Fruit fly (Drosophila melanogaster): ENCODE data around the gene Lsm12a.
A peak's percentile ranks its signal among the peaks of the same experiment; 100 is the strongest.

Lsm12a gene

DNA sequence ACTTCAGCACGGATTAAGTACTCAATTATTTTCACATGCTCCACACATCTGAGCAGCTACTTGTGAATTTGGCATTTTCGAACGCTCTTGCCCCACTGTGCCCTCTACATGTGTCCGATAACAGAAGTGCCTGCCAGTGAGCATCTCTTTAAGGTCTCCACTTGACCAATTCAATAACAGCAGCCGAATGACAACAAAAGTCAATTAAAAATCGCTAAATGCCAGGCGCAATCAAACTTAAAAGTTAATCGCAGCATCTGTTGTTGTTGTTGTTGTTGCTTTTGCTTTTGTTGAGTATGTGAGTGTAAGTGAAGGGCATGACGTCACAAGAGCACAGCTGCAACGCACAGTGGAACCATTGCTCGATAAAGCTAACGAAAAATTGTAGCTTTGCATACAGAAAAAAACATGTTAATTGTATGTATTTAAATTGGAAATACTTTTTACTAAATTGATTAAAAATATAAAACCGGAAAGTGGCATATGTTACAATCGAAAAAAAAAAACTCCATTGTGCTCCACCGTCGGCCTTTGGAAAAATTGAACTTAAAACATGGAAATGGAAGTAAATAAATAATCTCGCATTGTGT lies 3.5 kb upstream of the Lsm12a start (continued):
- TF ChIP-seq CG6854 (GFP tag; optimal IDR thresholded peaks at IDR 0.05) (peak; percentile 13), Ets21C (GFP tag; optimal IDR thresholded peaks at IDR 0.05) (peak; percentile 45), Hr39 (GFP tag; optimal IDR thresholded peaks at IDR 0.05) (peak; percentile 52), salr (GFP tag; optimal IDR thresholded peaks at IDR 0.05) (peak; percentile 6 to 51), Lpt (GFP tag; optimal IDR thresholded peaks at IDR 0.05) (no peak), CG34406 (GFP tag; optimal IDR thresholded peaks at IDR 0.05) (peak; percentile 52), CG11762 (GFP tag; optimal IDR thresholded peaks at IDR 0.05; ENCODE audit: insufficient read depth) (peak; percentile 1), CG8119 (GFP tag; IDR thresholded peaks at IDR 0.05) (peak; percentile 44; the same call in 1 of the 3 replicates), CG11902 (GFP tag; optimal IDR thresholded peaks at IDR 0.05) (peak; percentile 19), dsx (GFP tag; optimal IDR thresholded peaks at IDR 0.05; ENCODE audit: poor library complexity, severe bottlenecking) (peak; percentile 33), fd59A (GFP tag; optimal IDR thresholded peaks at IDR 0.05) (peak; percentile 15), CG4318 (GFP tag; optimal IDR thresholded peaks at IDR 0.05) (no peak), topi (GFP tag; optimal IDR thresholded peaks at IDR 0.05) (peak; percentile 78), CG6792 (GFP tag; optimal IDR thresholded peaks at IDR 0.05) (peak; percentile 64), svp (GFP tag) (peak; percentile 91), CG7368 (GFP tag; optimal IDR thresholded peaks at IDR 0.05) (peak; percentile 34), CG3032 (tag; optimal IDR thresholded peaks at IDR 0.05) (peak; percentile 23), Blimp-1 (GFP tag; optimal IDR thresholded peaks at IDR 0.05) (peak; percentile 45), CG31627 (GFP tag; optimal IDR thresholded peaks at IDR 0.05) (peak; percentile 56), Sox15 (GFP tag; optimal IDR thresholded peaks at IDR 0.05) (no peak), lz (GFP tag; optimal IDR thresholded peaks at IDR 0.05) (peak; percentile 75), CG6163 (GFP tag; IDR thresholded peaks at IDR 0.05) (peak; percentile 78), eg (GFP tag; IDR thresholded peaks at IDR 0.05) (peak; percentile 55), CG10669 (GFP tag; optimal IDR thresholded peaks at IDR 0.05) (peak; percentile 61), CG32006 (GFP tag; optimal IDR thresholded peaks at IDR 0.05) (peak; percentile 56), esn (GFP tag; optimal IDR thresholded peaks at IDR 0.05) (peak; percentile 80), Sox102F (GFP tag; optimal IDR thresholded peaks at IDR 0.05) (peak; percentile 76), Hr4 (GFP tag; optimal IDR thresholded peaks at IDR 0.05) (no peak)

DNA sequence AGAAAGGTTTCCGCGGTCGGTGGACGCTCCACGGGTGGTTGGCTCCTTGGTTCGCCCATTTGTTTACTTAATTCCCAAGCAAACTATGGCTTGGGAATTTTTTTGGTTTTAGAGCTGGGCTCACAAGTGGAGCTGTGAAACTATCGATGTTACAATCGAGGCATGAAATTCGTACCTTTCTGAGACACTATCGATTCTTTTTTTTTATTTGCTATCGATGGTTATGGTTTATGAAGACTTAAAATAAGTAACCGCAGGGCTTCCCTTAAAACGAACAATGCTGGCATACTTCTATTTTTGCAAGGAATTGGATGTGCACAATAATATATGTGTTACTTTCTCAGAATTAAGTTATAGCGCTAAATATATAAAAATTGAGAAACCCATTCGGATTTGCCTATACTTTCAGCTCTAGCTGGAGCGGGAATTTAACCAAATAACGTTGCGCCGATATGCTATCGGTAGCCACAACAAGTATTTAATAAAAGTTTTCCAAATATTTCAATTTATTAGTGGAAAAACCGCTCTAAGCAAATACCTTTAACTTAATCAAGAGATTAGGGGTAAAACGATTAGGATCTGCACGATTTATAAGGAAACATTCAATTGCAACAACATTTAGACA lies 513 bp upstream of the Lsm12a start, which contains the start of gene Chrac-16:
TSS of gene Chrac-16 (minus strand) at position 147 of the 625 bp plus-strand sequence.
- TF ChIP-seq svp (GFP tag), result peak; percentile 56
- TF ChIP-seq Sox15 (GFP tag; optimal IDR thresholded peaks at IDR 0.05), result no peak
- no peak for TF ChIP-seq ss (GFP tag; optimal IDR thresholded peaks at IDR 0.05)
- TF ChIP-seq CG34406 (GFP tag; optimal IDR thresholded peaks at IDR 0.05), result no peak
- no peak for TF ChIP-seq salr (GFP tag; optimal IDR thresholded peaks at IDR 0.05)
- no peak for TF ChIP-seq dac (GFP tag; optimal IDR thresholded peaks at IDR 0.05)
- TF ChIP-seq topi (GFP tag; optimal IDR thresholded peaks at IDR 0.05), result no peak
- TF ChIP-seq Eip78C (GFP tag), result no peak
- no peak for TF ChIP-seq spab (GFP tag; optimal IDR thresholded peaks at IDR 0.05)
- TF ChIP-seq Eip75B (GFP tag; optimal IDR thresholded peaks at IDR 0.05), result no peak
- no peak for TF ChIP-seq CG10669 (GFP tag; optimal IDR thresholded peaks at IDR 0.05)
- peak; percentile 2 for TF ChIP-seq fkh (GFP tag; optimal IDR thresholded peaks at IDR 0.05)
- TF ChIP-seq CG4318 (GFP tag; optimal IDR thresholded peaks at IDR 0.05), result no peak
- no peak for TF ChIP-seq Hr4 (GFP tag; optimal IDR thresholded peaks at IDR 0.05)

DNA sequence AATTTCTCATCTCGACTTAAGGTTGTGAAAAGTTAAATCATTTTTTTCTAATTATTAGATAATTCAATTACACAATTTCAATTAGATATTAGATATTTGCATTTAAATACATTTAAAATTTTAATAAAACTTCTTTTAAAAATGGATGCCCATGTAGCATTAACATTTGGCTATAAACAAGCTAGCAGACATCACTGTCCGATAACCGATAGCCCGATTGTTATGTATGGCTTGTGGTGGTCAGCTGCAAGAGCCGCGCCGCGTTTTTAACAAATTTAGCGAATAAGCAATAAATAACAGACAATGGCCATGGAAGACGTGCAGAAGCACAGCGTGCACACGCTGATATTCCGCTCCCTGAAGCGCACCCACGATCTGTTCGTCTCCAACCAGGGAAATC lies 2.4 kb downstream of the Lsm12a start, which contains the start of gene Tango4:
TSS of gene Tango4 (plus strand) at position 212 of the 400 bp plus-strand sequence.
- TF ChIP-seq CG1621 (tag; optimal IDR thresholded peaks at IDR 0.05), result no peak
- TF ChIP-seq svp (GFP tag), result peak; percentile 29
- TF ChIP-seq CG6808 (GFP tag; optimal IDR thresholded peaks at IDR 0.05), result no peak
